Worm (Caenorhabditis elegans): Measurements from ENCODE around the gene Y22D7AL.9.

- no peak for TF ChIP-seq skn-1 (tag; optimal IDR thresholded peaks at IDR 0.05)
- no peak for TF ChIP-seq nhr-237 (tag; optimal IDR thresholded peaks at IDR 0.05)
- TF ChIP-seq zag-1 (tag; optimal IDR thresholded peaks at IDR 0.05): no peak
- TF ChIP-seq tbx-2 (tag; optimal IDR thresholded peaks at IDR 0.05): no peak
- no peak for TF ChIP-seq unc-62 (GFP tag; optimal IDR thresholded peaks at IDR 0.05)
- no peak for TF ChIP-seq ztf-11 (tag; optimal IDR thresholded peaks at IDR 0.05)
These were observed 9.3 kb downstream of the Y22D7AL.9 start, which contains the start of gene Y22D7AL.6 for ce11 chrIII:1604514-1604976.
